Worm (Caenorhabditis elegans) whole organism, L1 larva: ENCODE measurements around the gene ZC487.1.

Experiments used
- C04F5.9 ChIP-seq: sonication (generic microtip); optimal IDR thresholded peaks from 2 replicates; lab custom pipeline; 2016; ENCODE audit warnings: missing genetic modification characterization, missing compliant biosample characterization
- C16A3.4 ChIP-seq: fragments of 150-350 bp; optimal IDR thresholded peaks from 2 replicates; lab custom pipeline; 2014; ENCODE audit warnings: missing biosample characterization, missing genetic modification characterization
- aha-1 ChIP-seq: fragments of 150-350 bp; optimal IDR thresholded peaks from 2 replicates; lab custom pipeline; 2014; ENCODE audit warnings: missing biosample characterization, missing genetic modification characterization
- alr-1 ChIP-seq: fragments of 200-800 bp; sonication (Bioruptor generic); optimal IDR thresholded peaks from 2 replicates; lab custom pipeline; 2018; ENCODE audit warnings: borderline replicate concordance, mild to moderate bottlenecking, missing genetic modification characterization, missing compliant biosample characterization
- aly-2 ChIP-seq: fragments of 150-350 bp; optimal IDR thresholded peaks from 2 replicates; lab custom pipeline; 2014; ENCODE audit warnings: missing biosample characterization, missing genetic modification characterization
- ama-1 ChIP-seq: fragments of 150-350 bp; optimal IDR thresholded peaks from 2 replicates; lab custom pipeline; 2014
- ceh-8 ChIP-seq: fragments of 200-800 bp; sonication (Bioruptor generic); optimal IDR thresholded peaks from 2 replicates; lab custom pipeline; 2018; ENCODE audit warnings: mild to moderate bottlenecking, missing genetic modification characterization, moderate library complexity, missing compliant biosample characterization
- ces-1 ChIP-seq: fragments of 150-350 bp; optimal IDR thresholded peaks from 2 replicates; lab custom pipeline; 2014; ENCODE audit warnings: missing biosample characterization, missing genetic modification reagents, missing genetic modification characterization
- elt-2 ChIP-seq: sonication (generic microtip); optimal IDR thresholded peaks from 2 replicates; lab custom pipeline; 2016; ENCODE audit warnings: missing genetic modification characterization, mild to moderate bottlenecking, inconsistent platforms, missing compliant biosample characterization, missing genetic modification reagents
- elt-3 ChIP-seq, 6 experiments: fragments of 150-350 bp in 1 of 6; sonication (generic microtip); optimal IDR thresholded peaks; 2 replicates each; lab custom pipeline; 2017 to 2018; ENCODE audit warnings: missing biosample characterization in 6 of 6, missing genetic modification characterization in 6 of 6, inconsistent platforms in 1 of 6
- ets-5 ChIP-seq: fragments of 200-800 bp; sonication (Bioruptor generic); IDR thresholded peaks from 2 replicates; pipeline ENCODE4 v1.3.6; 2022; ENCODE audit warnings: missing genetic modification characterization, missing compliant biosample characterization
- fkh-4 ChIP-seq: sonication (generic microtip); optimal IDR thresholded peaks from 2 replicates; lab custom pipeline; 2016; ENCODE audit warnings: missing compliant biosample characterization, missing genetic modification characterization, borderline replicate concordance
- fkh-8 ChIP-seq: sonication (generic microtip); optimal IDR thresholded peaks from 2 replicates; lab custom pipeline; 2016; ENCODE audit warnings: mild to moderate bottlenecking, missing genetic modification characterization, missing compliant biosample characterization
- fos-1 ChIP-seq: fragments of 150-350 bp; optimal IDR thresholded peaks from 2 replicates; lab custom pipeline; 2014; ENCODE audit warnings: missing biosample characterization, missing genetic modification characterization
- hlh-17 ChIP-seq: fragments of 200-800 bp; sonication (Bioruptor generic); optimal IDR thresholded peaks from 2 replicates; lab custom pipeline; 2018; ENCODE audit warnings: missing genetic modification characterization, mild to moderate bottlenecking, missing compliant biosample characterization, moderate library complexity, borderline replicate concordance
- hlh-4 ChIP-seq: sonication (generic microtip); optimal IDR thresholded peaks from 2 replicates; lab custom pipeline; 2016; ENCODE audit warnings: mild to moderate bottlenecking, missing genetic modification characterization, missing compliant biosample characterization
- hpl-2 ChIP-seq: fragments of 150-350 bp; optimal IDR thresholded peaks from 2 replicates; lab custom pipeline; 2014; ENCODE audit warnings: missing biosample characterization, missing genetic modification reagents, missing genetic modification characterization
- lin-13 ChIP-seq: fragments of 150-350 bp; optimal IDR thresholded peaks from 2 replicates; lab custom pipeline; 2014; ENCODE audit warnings: missing biosample characterization, missing genetic modification reagents, missing genetic modification characterization
- lin-14 ChIP-seq: fragments of 200-800 bp; sonication (Bioruptor generic); optimal IDR thresholded peaks from 2 replicates; lab custom pipeline; 2018; ENCODE audit warnings: mild to moderate bottlenecking, missing genetic modification characterization, moderate library complexity, missing compliant biosample characterization
- lin-39 ChIP-seq: fragments of 150-350 bp; optimal IDR thresholded peaks from 2 replicates; lab custom pipeline; 2014; ENCODE audit warnings: missing biosample characterization, missing genetic modification reagents, missing genetic modification characterization
- mdl-1 ChIP-seq, 2 experiments: fragments of 150-350 bp; optimal IDR thresholded peaks; 2 replicates each; lab custom pipeline; 2014 to 2017; ENCODE audit warnings: missing biosample characterization in 2 of 2, missing genetic modification characterization in 2 of 2, inconsistent platforms in 1 of 2
- mef-2 ChIP-seq: fragments of 150-350 bp; optimal IDR thresholded peaks from 2 replicates; lab custom pipeline; 2014; ENCODE audit warnings: missing biosample characterization, missing genetic modification characterization
- nhr-11 ChIP-seq: fragments of 150-350 bp; optimal IDR thresholded peaks from 2 replicates; lab custom pipeline; 2014; ENCODE audit warnings: missing biosample characterization, missing genetic modification characterization
- nhr-20 ChIP-seq: sonication (generic microtip); optimal IDR thresholded peaks from 2 replicates; lab custom pipeline; 2016; ENCODE audit warnings: mild to moderate bottlenecking, missing genetic modification characterization, missing compliant biosample characterization
- nhr-47 ChIP-seq: sonication (generic microtip); optimal IDR thresholded peaks from 2 replicates; lab custom pipeline; 2016; ENCODE audit warnings: mild to moderate bottlenecking, missing genetic modification characterization, moderate library complexity, missing compliant biosample characterization
- nhr-71 ChIP-seq: sonication (generic microtip); optimal IDR thresholded peaks from 2 replicates; lab custom pipeline; 2016; ENCODE audit warnings: mild to moderate bottlenecking, missing genetic modification characterization, moderate library complexity, missing compliant biosample characterization
- nhr-76 ChIP-seq: sonication (generic microtip); optimal IDR thresholded peaks from 2 replicates; lab custom pipeline; 2017; ENCODE audit warnings: missing biosample characterization, missing genetic modification characterization
- nhr-77 ChIP-seq: fragments of 150-350 bp; optimal IDR thresholded peaks from 2 replicates; lab custom pipeline; 2014; ENCODE audit warnings: missing biosample characterization, missing genetic modification characterization
- nhr-90 ChIP-seq: sonication (generic microtip); optimal IDR thresholded peaks from 2 replicates; lab custom pipeline; 2016; ENCODE audit warnings: mild to moderate bottlenecking, missing genetic modification characterization, missing compliant biosample characterization; ENCODE audit not compliant: poor library complexity
- pag-3 ChIP-seq: sonication (generic microtip); optimal IDR thresholded peaks from 2 replicates; lab custom pipeline; 2017; ENCODE audit warnings: missing genetic modification characterization, mild to moderate bottlenecking, missing compliant biosample characterization, antibody characterized with exemption, borderline replicate concordance; ENCODE audit not compliant: insufficient read depth
- snu-23 ChIP-seq: sonication (generic microtip); optimal IDR thresholded peaks from 2 replicates; lab custom pipeline; 2016; ENCODE audit warnings: missing genetic modification characterization, missing compliant biosample characterization
- sox-4 ChIP-seq: sonication (generic microtip); optimal IDR thresholded peaks from 2 replicates; lab custom pipeline; 2016; ENCODE audit warnings: missing genetic modification characterization, missing compliant biosample characterization
- sup-37 ChIP-seq: fragments of 200-800 bp; sonication (Bioruptor generic); optimal IDR thresholded peaks from 2 replicates; lab custom pipeline; 2018; ENCODE audit warnings: mild to moderate bottlenecking, missing genetic modification characterization, missing compliant biosample characterization
- tbx-2 ChIP-seq: sonication (generic microtip); optimal IDR thresholded peaks from 2 replicates; lab custom pipeline; 2016; ENCODE audit warnings: missing genetic modification characterization, missing compliant biosample characterization
- unc-130 ChIP-seq: fragments of 150-350 bp; optimal IDR thresholded peaks from 2 replicates; lab custom pipeline; 2017; ENCODE audit warnings: missing biosample characterization, missing genetic modification characterization, inconsistent platforms
- unc-30 ChIP-seq: sonication (generic microtip); optimal IDR thresholded peaks from 2 replicates; lab custom pipeline; 2017; ENCODE audit warnings: missing biosample characterization, missing genetic modification characterization

The ZC487.1 gene

ce11 chrV:6771645-6772044 is 44.3 kb downstream of the ZC487.1 start, which contains the start of gene srh-30:
TSS of gene srh-30 (minus strand) at chrV:6771745.
- TF ChIP-seq ceh-8 (GFP tag; lab: Kevin White, UChicago) (no peak), tbx-2 (tag; lab: Kevin White, UChicago) (no peak), sup-37 (GFP tag; lab: Kevin White, UChicago) (no peak), sox-4 (tag; lab: Kevin White, UChicago) (no peak), aha-1 (tag; lab: Kevin White, UChicago) (no peak), nhr-47 (no peak), lin-14 (no peak), fos-1 (no peak), alr-1 (no peak), hpl-2 (GFP tag; lab: Kevin White, UChicago) (no peak)

DNA sequence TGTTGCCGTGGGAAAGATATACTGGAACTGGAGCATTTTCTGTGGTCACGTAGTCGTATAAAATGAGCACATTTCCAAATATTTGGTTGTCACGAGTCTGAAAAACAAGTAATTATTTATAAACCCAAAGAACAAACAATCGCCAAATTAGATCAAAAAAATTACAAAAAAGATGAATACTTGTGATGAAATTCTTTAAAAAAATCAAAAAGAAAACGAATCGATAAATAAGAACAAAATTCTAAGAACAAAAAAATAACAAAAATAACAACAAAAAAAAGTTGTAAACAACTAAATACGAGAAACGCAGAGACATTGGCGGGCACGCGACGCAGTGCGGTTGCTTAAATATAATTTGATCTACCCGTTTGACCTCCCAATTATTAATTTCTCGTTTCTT is 46.4 kb downstream of the ZC487.1 start, which contains the start of gene ZC404.16:
ZC404.16 (minus strand) TSS at position 101 of the 400 bp plus-strand sequence.
- no peak for TF ChIP-seq mdl-1 (tag; optimal IDR thresholded peaks at IDR 0.05; lab: Kevin White, UChicago)
- TF ChIP-seq nhr-77 (tag; lab: Kevin White, UChicago) = no peak
- TF ChIP-seq mef-2 (tag; lab: Kevin White, UChicago) = no peak
- no peak for TF ChIP-seq snu-23 (GFP tag; lab: Kevin White, UChicago)

DNA sequence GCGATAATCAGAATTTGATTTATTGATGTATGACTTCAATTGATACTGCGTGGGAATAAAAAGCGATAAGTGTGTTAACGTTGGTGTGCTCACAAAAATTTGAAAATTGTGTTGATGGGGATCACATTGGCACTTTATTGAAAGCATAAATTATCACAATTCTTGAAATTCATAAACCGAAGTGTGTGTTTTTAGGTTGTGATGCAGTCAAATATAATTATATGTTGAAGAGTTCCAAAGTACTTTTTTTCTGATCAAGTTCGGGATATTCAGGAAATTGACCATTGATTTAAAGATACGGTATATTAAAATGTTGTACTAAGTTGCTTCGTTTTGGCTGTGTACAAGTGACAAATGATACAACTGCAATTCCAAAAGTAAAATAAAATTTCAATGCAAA is 48.4 kb downstream of the ZC487.1 start, which contains the start of gene srh-28:
srh-28 (minus strand) TSS at position 101 of the 400 bp plus-strand sequence.
- TF ChIP-seq nhr-90 (tag; lab: Kevin White, UChicago) (no peak), fkh-8 (tag; lab: Kevin White, UChicago) (peak; percentile 49), hpl-2 (GFP tag; lab: Kevin White, UChicago) (no peak), mef-2 (tag; lab: Kevin White, UChicago) (no peak), nhr-71 (tag; lab: Kevin White, UChicago) (peak; percentile 17), pag-3 (tag; lab: Kevin White, UChicago) (no peak), hlh-4 (tag; lab: Kevin White, UChicago) (no peak), nhr-47 (peak; percentile 30)

DNA sequence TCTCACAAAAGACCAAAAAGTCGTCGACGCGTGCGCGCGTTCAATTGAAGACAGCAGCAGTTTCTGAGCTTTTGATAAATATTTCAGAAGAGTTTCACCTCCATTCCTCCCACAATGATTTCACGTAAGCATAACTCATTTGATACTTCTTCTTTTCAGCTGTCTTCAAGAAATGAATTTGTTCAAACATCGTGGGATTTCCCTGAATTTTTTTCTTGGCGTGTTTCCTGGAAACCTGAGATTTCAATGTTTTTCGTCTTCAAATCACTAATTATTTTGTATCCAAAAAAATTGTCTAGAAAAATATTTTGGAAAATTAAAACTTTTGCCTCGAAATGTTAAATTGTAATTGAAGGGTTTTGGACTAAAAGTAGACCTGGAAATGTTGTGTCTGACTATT is 51.1 kb downstream of the ZC487.1 start:
- no peak for TF ChIP-seq nhr-20 (tag; lab: Kevin White, UChicago)
- no peak for TF ChIP-seq hlh-17 (GFP tag; lab: Kevin White, UChicago)
- peak; percentile 15 for TF ChIP-seq nhr-47
- TF ChIP-seq C04F5.9 (tag; lab: Kevin White, UChicago) = no peak
- peak; percentile 59 for TF ChIP-seq nhr-71 (tag; lab: Kevin White, UChicago)
- TF ChIP-seq ces-1 = no peak
- no peak for TF ChIP-seq lin-39 (tag; lab: Kevin White, UChicago)
- TF ChIP-seq nhr-11 (tag; lab: Kevin White, UChicago) = peak; percentile 36
- TF ChIP-seq C16A3.4 = no peak
- no peak for TF ChIP-seq nhr-90 (tag; lab: Kevin White, UChicago)
- no peak for TF ChIP-seq unc-30 (tag; lab: Kevin White, UChicago)
- no peak for TF ChIP-seq elt-3 (tag; optimal IDR thresholded peaks at IDR 0.05; lab: Kevin White, UChicago)
- no peak for TF ChIP-seq lin-13 (GFP tag; lab: Kevin White, UChicago)
- TF ChIP-seq aly-2 = no peak
- no peak for TF ChIP-seq elt-2 (tag; lab: Kevin White, UChicago)
- no peak for TF ChIP-seq nhr-77 (tag; lab: Kevin White, UChicago)
- no peak for TF ChIP-seq lin-14
- no peak for TF ChIP-seq ama-1 (lab: Kevin White, UChicago)
- peak; percentile 67 for TF ChIP-seq fkh-8 (tag; lab: Kevin White, UChicago)
- no peak for TF ChIP-seq nhr-76 (tag; lab: Kevin White, UChicago)
- TF ChIP-seq ets-5 (GFP tag; lab: Robert Waterston, UW) = no peak
- no peak for TF ChIP-seq aha-1 (tag; lab: Kevin White, UChicago)
- no peak for TF ChIP-seq unc-130 (tag; lab: Kevin White, UChicago)
- peak; percentile 89 for TF ChIP-seq hlh-4 (tag; lab: Kevin White, UChicago)
- no peak for TF ChIP-seq fkh-4
- TF ChIP-seq, all 84 proteins: peak for 5
